Fruit fly (Drosophila melanogaster) whole organism, embryonic: Measurements from ENCODE around the gene CG13108.

Source experiments
- Aef1 ChIP-seq: fragments of 200-800 bp; sonication (Bioruptor generic); IDR thresholded peaks from 3 replicates; pipeline ENCODE4 v1.3.6; 2022; ENCODE audit warnings: missing biosample characterization, missing genetic modification characterization
- CG10565 ChIP-seq: fragments of 200-800 bp; sonication (Bioruptor generic); optimal IDR thresholded peaks from 3 replicates; lab custom pipeline; 2016; ENCODE audit warnings: missing biosample characterization, mild to moderate bottlenecking, missing genetic modification characterization
- CG14050 ChIP-seq: fragments of 200-800 bp; sonication (Bioruptor generic); IDR thresholded peaks from 3 replicates; pipeline ENCODE4 v1.3.6; 2022; ENCODE audit warnings: missing biosample characterization, missing genetic modification characterization
- CG15601 ChIP-seq: fragments of 200-800 bp; sonication (Bioruptor generic); optimal IDR thresholded peaks from 3 replicates; lab custom pipeline; 2019; ENCODE audit warnings: missing biosample characterization, mild to moderate bottlenecking, missing genetic modification characterization, moderate library complexity
- CG2116 ChIP-seq: fragments of 200-800 bp; sonication (Bioruptor generic); optimal IDR thresholded peaks from 3 replicates; lab custom pipeline; 2018; ENCODE audit warnings: missing biosample characterization, mild to moderate bottlenecking, missing genetic modification characterization
- CG2202 ChIP-seq: fragments of 200-800 bp; sonication (Bioruptor generic); optimal IDR thresholded peaks from 2 replicates; lab custom pipeline; 2018; ENCODE audit warnings: missing biosample characterization, mild to moderate bottlenecking, missing genetic modification characterization
- CG30020 ChIP-seq: fragments of 200-800 bp; optimal IDR thresholded peaks from 2 replicates; lab custom pipeline; 2019; ENCODE audit warnings: missing biosample characterization, mild to moderate bottlenecking, missing genetic modification characterization, moderate library complexity
- CG31441 ChIP-seq: fragments of 200-800 bp; sonication (Bioruptor generic); IDR thresholded peaks from 2 replicates; pipeline ENCODE4 v1.3.6; 2022; ENCODE audit warnings: missing biosample characterization, missing genetic modification characterization
- CG3163 ChIP-seq: fragments of 200-800 bp; sonication (Bioruptor generic); optimal IDR thresholded peaks from 3 replicates; lab custom pipeline; 2016; ENCODE audit warnings: missing biosample characterization, missing genetic modification characterization
- CG34224 ChIP-seq: fragments of 200-800 bp; sonication (Bioruptor generic); IDR thresholded peaks from 3 replicates; pipeline ENCODE4 v1.3.6; 2022; ENCODE audit warnings: missing biosample characterization, missing genetic modification characterization; ENCODE audit not compliant: partially characterized antibody
- CG43689 ChIP-seq: fragments of 200-800 bp; sonication (Bioruptor generic); IDR thresholded peaks from 2 replicates; pipeline ENCODE4 v1.3.6; 2022; ENCODE audit warnings: missing biosample characterization, missing genetic modification characterization
- CG6175 ChIP-seq: fragments of 200-800 bp; sonication (Bioruptor generic); IDR thresholded peaks from 3 replicates; pipeline ENCODE4 v1.3.6; 2022; ENCODE audit warnings: missing biosample characterization, missing genetic modification characterization
- CG7271 ChIP-seq: fragments of 200-800 bp; sonication (Bioruptor generic); optimal IDR thresholded peaks from 2 replicates; lab custom pipeline; 2018; ENCODE audit warnings: missing biosample characterization, mild to moderate bottlenecking, missing genetic modification characterization, moderate library complexity
- CG7745 ChIP-seq: fragments of 200-800 bp; sonication (Bioruptor generic); optimal IDR thresholded peaks from 2 replicates; lab custom pipeline; 2018; ENCODE audit warnings: missing biosample characterization, mild to moderate bottlenecking, missing genetic modification characterization, moderate library complexity
- Chrac-16 ChIP-seq: fragments of 200-800 bp; sonication (Bioruptor generic); optimal IDR thresholded peaks from 3 replicates; lab custom pipeline; 2016; ENCODE audit warnings: missing biosample characterization, missing genetic modification characterization
- Fer2 ChIP-seq: fragments of 200-800 bp; sonication (Bioruptor generic); optimal IDR thresholded peaks from 2 replicates; lab custom pipeline; 2018; ENCODE audit warnings: missing biosample characterization, mild to moderate bottlenecking, missing genetic modification characterization, moderate library complexity
- Gug ChIP-seq: fragments of 200-800 bp; sonication (Bioruptor generic); IDR thresholded peaks from 4 replicates; pipeline ENCODE4 v1.3.6; 2022; ENCODE audit warnings: missing biosample characterization, missing genetic modification characterization
- Hmr ChIP-seq: fragments of 200-800 bp; sonication (Bioruptor generic); optimal IDR thresholded peaks from 3 replicates; lab custom pipeline; 2017; ENCODE audit warnings: mild to moderate bottlenecking, missing biosample characterization, missing genetic modification reagents, missing genetic modification characterization
- Hr3 ChIP-seq: fragments of 200-800 bp; sonication (Bioruptor generic); optimal IDR thresholded peaks from 3 replicates; lab custom pipeline; 2016; ENCODE audit warnings: missing biosample characterization, missing genetic modification characterization
- Hsf ChIP-seq: fragments of 200-800 bp; sonication (Bioruptor generic); optimal IDR thresholded peaks from 3 replicates; lab custom pipeline; 2016; ENCODE audit warnings: missing biosample characterization, missing genetic modification characterization
- MESR4 ChIP-seq: fragments of 200-800 bp; sonication (Bioruptor generic); optimal IDR thresholded peaks from 2 replicates; lab custom pipeline; 2018; ENCODE audit warnings: missing biosample characterization, mild to moderate bottlenecking, missing genetic modification characterization, moderate library complexity
- Meics ChIP-seq: fragments of 200-800 bp; sonication (Bioruptor generic); optimal IDR thresholded peaks from 2 replicates; lab custom pipeline; 2017; ENCODE audit warnings: missing biosample characterization, mild to moderate bottlenecking, missing genetic modification characterization
- NC2β ChIP-seq: fragments of 200-800 bp; sonication (Bioruptor generic); optimal IDR thresholded peaks from 2 replicates; lab custom pipeline; 2016; ENCODE audit warnings: missing biosample characterization, missing genetic modification characterization
- Oli ChIP-seq: fragments of 200-800 bp; sonication (Bioruptor generic); optimal IDR thresholded peaks from 2 replicates; lab custom pipeline; 2018; ENCODE audit warnings: missing biosample characterization, mild to moderate bottlenecking, missing genetic modification characterization, moderate library complexity
- Rx ChIP-seq: fragments of 200-800 bp; sonication (Bioruptor generic); IDR thresholded peaks from 2 replicates; pipeline ENCODE4 v1.3.6; 2022; ENCODE audit warnings: missing biosample characterization, missing genetic modification characterization
- Sin3A ChIP-seq: fragments of >200 bp; optimal IDR thresholded peaks from 2 replicates; lab custom pipeline; 2018
- TFAM ChIP-seq: fragments of 200-800 bp; sonication (Bioruptor generic); optimal IDR thresholded peaks from 2 replicates; lab custom pipeline; 2017; ENCODE audit warnings: missing biosample characterization, missing genetic modification characterization, inconsistent platforms
- Trl ChIP-seq, 3 experiments: fragments of >200 bp in 2 of 3; fragments of 200-800 bp in 1 of 3; sonication (Bioruptor generic) in 1 of 3; optimal IDR thresholded peaks; 2 replicates in 1 of 3; 3 replicates in 2 of 3; lab custom pipeline; 2016 to 2017; ENCODE audit warnings: missing biosample characterization in 1 of 3, missing genetic modification characterization in 1 of 3
- ara ChIP-seq: fragments of 200-800 bp; sonication (Bioruptor generic); IDR thresholded peaks from 2 replicates; pipeline ENCODE4 v1.3.6; 2022; ENCODE audit warnings: missing biosample characterization, missing genetic modification characterization
- ash1 ChIP-seq: fragments of 200-800 bp; sonication (Bioruptor generic); optimal IDR thresholded peaks from 2 replicates; lab custom pipeline; 2018; ENCODE audit warnings: missing biosample characterization, mild to moderate bottlenecking, missing genetic modification characterization
- az2 ChIP-seq: fragments of 200-800 bp; sonication (Bioruptor generic); optimal IDR thresholded peaks from 3 replicates; lab custom pipeline; 2016; ENCODE audit warnings: missing biosample characterization, missing genetic modification characterization
- bab2 ChIP-seq: fragments of 200-800 bp; sonication (Bioruptor generic); optimal IDR thresholded peaks from 2 replicates; lab custom pipeline; 2016; ENCODE audit warnings: missing biosample characterization, missing genetic modification characterization
- danr ChIP-seq: fragments of 200-800 bp; sonication (Bioruptor generic); IDR thresholded peaks from 2 replicates; pipeline ENCODE4 v1.3.6; 2022; ENCODE audit warnings: missing biosample characterization, missing genetic modification characterization
- fd64A ChIP-seq: fragments of 200-800 bp; sonication (Bioruptor generic); optimal IDR thresholded peaks from 3 replicates; lab custom pipeline; 2018; ENCODE audit warnings: missing biosample characterization, mild to moderate bottlenecking, missing genetic modification characterization
- fd96Cb ChIP-seq: fragments of 200-800 bp; sonication (Bioruptor generic); optimal IDR thresholded peaks from 2 replicates; lab custom pipeline; 2018; ENCODE audit warnings: missing biosample characterization, mild to moderate bottlenecking, missing genetic modification characterization, moderate library complexity
- ftz-f1 ChIP-seq: fragments of 200-800 bp; sonication (Bioruptor generic); optimal IDR thresholded peaks from 2 replicates; lab custom pipeline; 2016; ENCODE audit warnings: missing biosample characterization, missing genetic modification characterization
- gcm ChIP-seq: fragments of 200-800 bp; sonication (Bioruptor generic); optimal IDR thresholded peaks from 2 replicates; lab custom pipeline; 2019; ENCODE audit warnings: missing biosample characterization, mild to moderate bottlenecking, missing genetic modification characterization, moderate library complexity
- hb ChIP-seq: fragments of 200-800 bp; sonication (Bioruptor generic); IDR thresholded peaks from 3 replicates; pipeline ENCODE4 v1.3.6; 2022; ENCODE audit warnings: missing biosample characterization, missing genetic modification characterization; ENCODE audit not compliant: partially characterized antibody
- jigr1 ChIP-seq: fragments of 200-800 bp; sonication (Bioruptor generic); IDR thresholded peaks from 3 replicates; pipeline ENCODE4 v1.3.6; 2022; ENCODE audit warnings: missing biosample characterization, missing genetic modification characterization
- lilli ChIP-seq: fragments of 200-800 bp; sonication (Bioruptor generic); optimal IDR thresholded peaks from 3 replicates; lab custom pipeline; 2016; ENCODE audit warnings: missing biosample characterization, missing genetic modification characterization
- onecut ChIP-seq: fragments of 200-800 bp; sonication (Bioruptor generic); IDR thresholded peaks from 2 replicates; pipeline ENCODE4 v1.3.6; 2022; ENCODE audit warnings: missing biosample characterization, missing genetic modification characterization
- pho ChIP-seq: fragments of 200-800 bp; sonication (Bioruptor generic); optimal IDR thresholded peaks from 2 replicates; lab custom pipeline; 2016; ENCODE audit warnings: missing biosample characterization, missing genetic modification characterization
- rib ChIP-seq: fragments of 200-800 bp; sonication (Bioruptor generic); IDR thresholded peaks from 2 replicates; pipeline ENCODE4 v1.3.6; 2022; ENCODE audit warnings: missing biosample characterization, missing genetic modification characterization
- toy ChIP-seq: fragments of 200-800 bp; sonication (Bioruptor generic); IDR thresholded peaks from 2 replicates; pipeline ENCODE4 v1.3.6; 2022; ENCODE audit warnings: missing biosample characterization, missing genetic modification characterization
- usp ChIP-seq: fragments of >200 bp; optimal IDR thresholded peaks from 2 replicates; lab custom pipeline; 2017; ENCODE audit warnings: missing biosample characterization, missing genetic modification characterization
- vnd ChIP-seq: fragments of 200-800 bp; sonication (Bioruptor generic); IDR thresholded peaks from 3 replicates; pipeline ENCODE4 v1.3.6; 2022; ENCODE audit warnings: missing biosample characterization, missing genetic modification characterization; ENCODE audit not compliant: partially characterized antibody
- wek ChIP-seq: fragments of 200-800 bp; sonication (Bioruptor generic); optimal IDR thresholded peaks from 3 replicates; lab custom pipeline; 2018; ENCODE audit warnings: missing biosample characterization, mild to moderate bottlenecking, missing genetic modification characterization, moderate library complexity
- zen ChIP-seq: fragments of 200-800 bp; sonication (Bioruptor generic); optimal IDR thresholded peaks from 3 replicates; lab custom pipeline; 2018; ENCODE audit warnings: missing biosample characterization, mild to moderate bottlenecking, missing genetic modification characterization, moderate library complexity
- zf30C ChIP-seq: fragments of 200-800 bp; sonication (Bioruptor generic); optimal IDR thresholded peaks from 3 replicates; lab custom pipeline; 2018; ENCODE audit warnings: missing biosample characterization, mild to moderate bottlenecking, missing genetic modification characterization

Gene CG13108

DNA sequence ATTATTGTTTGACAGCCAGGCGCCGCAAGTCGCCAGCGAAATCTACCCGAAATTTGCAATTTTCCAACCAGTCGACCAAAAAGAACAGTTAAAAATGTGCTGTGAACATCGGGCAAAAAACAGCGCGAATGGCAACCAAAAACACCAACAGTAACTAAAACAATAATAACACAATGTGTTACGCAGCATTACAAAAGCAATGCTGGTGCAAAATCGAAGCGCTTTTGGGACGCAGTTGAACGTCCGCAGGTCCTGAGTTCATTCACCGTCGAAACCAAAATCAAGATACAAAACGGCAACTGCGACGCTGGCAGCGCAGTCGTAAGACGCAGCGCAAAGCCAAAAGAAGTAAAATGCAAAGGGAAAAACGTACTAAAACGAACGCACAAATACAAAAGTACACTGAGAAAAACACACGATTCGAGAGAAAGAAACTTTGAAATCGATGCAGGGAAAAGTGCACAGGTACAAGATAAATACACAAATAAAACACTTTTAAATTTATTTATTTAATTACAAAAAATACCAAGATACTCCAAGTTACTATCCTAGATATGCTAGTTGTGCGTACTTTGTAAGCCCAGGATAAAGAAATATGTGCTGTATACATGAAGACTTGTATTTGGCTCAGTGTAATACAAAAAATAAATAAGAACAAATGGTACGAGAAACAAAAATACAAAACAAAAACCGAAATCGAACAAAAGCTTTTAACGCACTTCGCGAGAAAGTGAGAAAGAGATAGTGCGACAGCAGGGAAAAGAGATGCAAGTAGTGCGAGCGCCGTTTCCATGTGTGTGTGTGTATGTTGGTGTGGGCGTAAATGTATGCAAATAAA, 47.0 kb downstream of the CG13108 start (continued):
- TF ChIP-seq zf30C (GFP tag; lab: Kevin White, UChicago): peak; percentile 35
- no peak for TF ChIP-seq rib (GFP tag; lab: Robert Waterston, UW)
- TF ChIP-seq Trl (optimal IDR thresholded peaks at IDR 0.05; lab: Kevin White, UChicago): no peak
- TF ChIP-seq Trl (GFP tag; optimal IDR thresholded peaks at IDR 0.05; lab: Kevin White, UChicago): no peak
- TF ChIP-seq Hsf (GFP tag; lab: Kevin White, UChicago): peak; percentile 64
- TF ChIP-seq Fer2 (tag; lab: Kevin White, UChicago): no peak
- no peak for TF ChIP-seq CG34224
- peak; percentile 41; the same call in 1 of the 3 replicates for TF ChIP-seq CG14050 (GFP tag; lab: Robert Waterston, UW)
- TF ChIP-seq CG7271 (tag; lab: Kevin White, UChicago): no peak
- TF ChIP-seq ash1 (GFP tag; lab: Kevin White, UChicago): no peak
- TF ChIP-seq CG15601 (tag; lab: Kevin White, UChicago): peak; percentile 66
- no peak for TF ChIP-seq ftz-f1 (GFP tag; lab: Kevin White, UChicago)
- TF ChIP-seq az2 (GFP tag; lab: Kevin White, UChicago): peak; percentile 69
- TF ChIP-seq Sin3A (lab: Kevin White, UChicago): no peak
- TF ChIP-seq jigr1: no peak
- TF ChIP-seq Hmr: peak; percentile 77
- no peak for TF ChIP-seq toy (GFP tag; lab: Robert Waterston, UW)
- TF ChIP-seq CG31441 (GFP tag; lab: Robert Waterston, UW): peak; percentile 74
- no peak for TF ChIP-seq zen (tag; lab: Kevin White, UChicago)
- TF ChIP-seq CG10565 (GFP tag; lab: Kevin White, UChicago): no peak
- TF ChIP-seq usp: no peak
- TF ChIP-seq Oli: peak; percentile 76
- no peak for TF ChIP-seq wek
- peak; percentile 45 for TF ChIP-seq Chrac-16 (GFP tag; lab: Kevin White, UChicago)
- 0 out of 4 replicates have a peak, but pooled peaks have one; percentile 22 for TF ChIP-seq Gug (GFP tag; lab: Robert Waterston, UW)
- TF ChIP-seq pho (GFP tag; lab: Kevin White, UChicago): peak; percentile 9
- TF ChIP-seq CG2202 (tag; lab: Kevin White, UChicago): peak; percentile 8
- no peak for TF ChIP-seq CG6175
- TF ChIP-seq ara (GFP tag; lab: Robert Waterston, UW): no peak
- peak; percentile 15 for TF ChIP-seq CG2116 (GFP tag; lab: Kevin White, UChicago)
- no peak for TF ChIP-seq CG3163
- no peak for TF ChIP-seq CG43689 (GFP tag; lab: Robert Waterston, UW)
- no peak for TF ChIP-seq Aef1 (GFP tag; lab: Robert Waterston, UW)
- no peak for TF ChIP-seq NC2β
- peak; percentile 68 for TF ChIP-seq Meics
- TF ChIP-seq CG30020 (tag; lab: Kevin White, UChicago): no peak
- TF ChIP-seq hb (GFP tag; lab: Robert Waterston, UW): no peak
- no peak for TF ChIP-seq vnd (GFP tag; lab: Robert Waterston, UW)
- peak; percentile 46 for TF ChIP-seq fd96Cb (tag; lab: Kevin White, UChicago)
- peak; percentile 19 for TF ChIP-seq bab2 (GFP tag; lab: Kevin White, UChicago)
- TF ChIP-seq gcm (GFP tag; lab: Kevin White, UChicago): peak; percentile 33
- no peak for TF ChIP-seq CG7745 (tag; lab: Kevin White, UChicago)
- TF ChIP-seq MESR4 (GFP tag; lab: Kevin White, UChicago): no peak
- TF ChIP-seq Rx (GFP tag; lab: Robert Waterston, UW): peak; percentile 5; the same call in 1 of the 2 replicates
- TF ChIP-seq Hr3 (GFP tag; lab: Kevin White, UChicago): peak; percentile 57
- peak; percentile 43 for TF ChIP-seq lilli (GFP tag; lab: Kevin White, UChicago)
- TF ChIP-seq fd64A (GFP tag; lab: Kevin White, UChicago): peak; percentile 8
- TF ChIP-seq onecut (GFP tag; lab: Robert Waterston, UW): no peak
- no peak for TF ChIP-seq danr (GFP tag; lab: Robert Waterston, UW)
- TF ChIP-seq TFAM: no peak
